Fruit fly (Drosophila melanogaster): ENCODE data around the gene sti.

The sti gene

dm6 chr3L:12526433-12527113 lies 12.0 kb upstream of the sti start, which contains the start of gene eIF2beta:
eIF2beta (minus strand) TSS chr3L:12526731.
- TF ChIP-seq kay (GFP tag; ENCODE audit: borderline replicate concordance) = no peak
- peak; percentile 28 for TF ChIP-seq CG11617 (GFP tag; optimal IDR thresholded peaks at IDR 0.05)
- no peak for TF ChIP-seq CG33017 (tag; optimal IDR thresholded peaks at IDR 0.05)
- TF ChIP-seq tj (GFP tag; optimal IDR thresholded peaks at IDR 0.05) = peak; percentile 44
- peak; percentile 15 for TF ChIP-seq pad (GFP tag; optimal IDR thresholded peaks at IDR 0.05)
- TF ChIP-seq Crg-1 (GFP tag; optimal IDR thresholded peaks at IDR 0.05) = no peak
- peak; percentile 2 for TF ChIP-seq CG1620 (GFP tag; optimal IDR thresholded peaks at IDR 0.05)
- TF ChIP-seq cic (GFP tag; optimal IDR thresholded peaks at IDR 0.05) = peak; percentile 8
- TF ChIP-seq toe (GFP tag; optimal IDR thresholded peaks at IDR 0.05) = no peak
- TF ChIP-seq bab1 (GFP tag; optimal IDR thresholded peaks at IDR 0.05) = peak; percentile 55
- peak; percentile 20 for TF ChIP-seq CG14711 (tag; optimal IDR thresholded peaks at IDR 0.05)
- no peak for TF ChIP-seq cnc (optimal IDR thresholded peaks at IDR 0.05)
- TF ChIP-seq Mnt (GFP tag; optimal IDR thresholded peaks at IDR 0.05) = peak; percentile 98

DNA sequence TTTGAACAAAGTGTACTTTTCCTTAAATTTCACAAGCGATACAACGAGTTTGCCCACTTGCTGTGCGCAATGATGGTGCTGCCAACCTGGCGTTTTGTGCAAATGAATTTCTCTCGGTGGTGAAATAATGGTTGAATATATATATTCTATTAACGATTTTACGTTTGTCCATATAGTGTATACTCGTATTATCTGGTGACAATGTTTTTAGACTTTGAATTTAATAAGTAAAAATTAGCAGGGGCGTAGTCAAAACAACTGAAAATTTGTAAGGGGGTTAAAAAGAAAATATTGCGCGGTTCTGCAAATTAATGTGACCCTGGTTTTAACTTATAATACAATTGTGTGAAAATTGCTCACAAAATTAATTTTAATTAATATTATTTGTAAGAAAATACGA lies 9.3 kb upstream of the sti start, which contains the start of the genes ver and Gcn5:
Gene ver, plus strand, starts transcription at position 47 of the 400 bp plus-strand sequence.
Gene Gcn5, minus strand, starts transcription at position 74 of the 400 bp plus-strand sequence.
- peak; percentile 97 for TF ChIP-seq CG1620 (GFP tag; optimal IDR thresholded peaks at IDR 0.05)
- TF ChIP-seq toe (GFP tag; optimal IDR thresholded peaks at IDR 0.05) = peak; percentile 97
- TF ChIP-seq CG14711 (tag; optimal IDR thresholded peaks at IDR 0.05) = peak; percentile 97
- TF ChIP-seq CG7101 (tag; optimal IDR thresholded peaks at IDR 0.05) = peak; percentile 99
- TF ChIP-seq pad (GFP tag; optimal IDR thresholded peaks at IDR 0.05) = peak; percentile 93
- peak; percentile 98 for TF ChIP-seq CG33017 (tag; optimal IDR thresholded peaks at IDR 0.05)
- TF ChIP-seq Clk (GFP tag; optimal IDR thresholded peaks at IDR 0.05) = peak; percentile 97
- no peak for TF ChIP-seq cnc (optimal IDR thresholded peaks at IDR 0.05)
- peak; percentile 94 for TF ChIP-seq tj (GFP tag; optimal IDR thresholded peaks at IDR 0.05)
- TF ChIP-seq CG12768 (GFP tag; optimal IDR thresholded peaks at IDR 0.05) = peak; percentile 99
- TF ChIP-seq cic (GFP tag; optimal IDR thresholded peaks at IDR 0.05) = peak; percentile 90
- peak; percentile 94 for TF ChIP-seq ovo (GFP tag; optimal IDR thresholded peaks at IDR 0.05)
- TF ChIP-seq CG7045 (GFP tag; optimal IDR thresholded peaks at IDR 0.05) = peak; percentile 99
- peak; percentile 96 for TF ChIP-seq bab1 (GFP tag; optimal IDR thresholded peaks at IDR 0.05)
- TF ChIP-seq Crg-1 (GFP tag; optimal IDR thresholded peaks at IDR 0.05) = peak; percentile 97
- TF ChIP-seq Mnt (GFP tag; optimal IDR thresholded peaks at IDR 0.05) = peak; percentile 94
- peak; percentile 99 for TF ChIP-seq CG11617 (GFP tag; optimal IDR thresholded peaks at IDR 0.05)
- peak; percentile 97 for TF ChIP-seq CG5204 (GFP tag; optimal IDR thresholded peaks at IDR 0.05)
- TF ChIP-seq Hr96 (GFP tag; optimal IDR thresholded peaks at IDR 0.05) = peak; percentile 94
- TF ChIP-seq kay (GFP tag; ENCODE audit: borderline replicate concordance) = no peak

- peak; percentile 83 for TF ChIP-seq cic (GFP tag; optimal IDR thresholded peaks at IDR 0.05)
- TF ChIP-seq Mnt (GFP tag; optimal IDR thresholded peaks at IDR 0.05) = peak; percentile 73
- no peak for TF ChIP-seq CG14711 (tag; optimal IDR thresholded peaks at IDR 0.05)
These were observed 4.7 kb upstream of the sti start for dm6 chr3L:12519315-12519714.

dm6 chr3L:12517443-12518209 lies 3.0 kb upstream of the sti start:
- TF ChIP-seq CG14711 (tag; optimal IDR thresholded peaks at IDR 0.05) (no peak), pad (GFP tag; optimal IDR thresholded peaks at IDR 0.05) (peak; percentile 2), tj (GFP tag; optimal IDR thresholded peaks at IDR 0.05) (no peak), Crg-1 (GFP tag; optimal IDR thresholded peaks at IDR 0.05) (no peak), CG33017 (tag; optimal IDR thresholded peaks at IDR 0.05) (no peak), CG1620 (GFP tag; optimal IDR thresholded peaks at IDR 0.05) (no peak), Hr96 (GFP tag; optimal IDR thresholded peaks at IDR 0.05) (no peak), CG5204 (GFP tag; optimal IDR thresholded peaks at IDR 0.05) (no peak), CG7045 (GFP tag; optimal IDR thresholded peaks at IDR 0.05) (no peak), cic (GFP tag; optimal IDR thresholded peaks at IDR 0.05) (no peak), cnc (optimal IDR thresholded peaks at IDR 0.05) (no peak), Clk (GFP tag; optimal IDR thresholded peaks at IDR 0.05) (peak; percentile 18), CG12768 (GFP tag; optimal IDR thresholded peaks at IDR 0.05) (peak; percentile 57), kay (GFP tag; ENCODE audit: borderline replicate concordance) (no peak)

dm6 chr3L:12515691-12516455 lies 1.3 kb upstream of the sti start:
- TF ChIP-seq cic (GFP tag; optimal IDR thresholded peaks at IDR 0.05) (peak; percentile 34), CG5204 (GFP tag; optimal IDR thresholded peaks at IDR 0.05) (no peak), bab1 (GFP tag; optimal IDR thresholded peaks at IDR 0.05) (peak; percentile 10), Mnt (GFP tag; optimal IDR thresholded peaks at IDR 0.05) (peak; percentile 37), CG7045 (GFP tag; optimal IDR thresholded peaks at IDR 0.05) (peak; percentile 12), CG33017 (tag; optimal IDR thresholded peaks at IDR 0.05) (no peak), tj (GFP tag; optimal IDR thresholded peaks at IDR 0.05) (no peak), CG7101 (tag; optimal IDR thresholded peaks at IDR 0.05) (no peak), Hr96 (GFP tag; optimal IDR thresholded peaks at IDR 0.05) (no peak), pad (GFP tag; optimal IDR thresholded peaks at IDR 0.05) (peak; percentile 81), CG1620 (GFP tag; optimal IDR thresholded peaks at IDR 0.05) (no peak), ovo (GFP tag; optimal IDR thresholded peaks at IDR 0.05) (peak; percentile 99), Crg-1 (GFP tag; optimal IDR thresholded peaks at IDR 0.05) (no peak), Clk (GFP tag; optimal IDR thresholded peaks at IDR 0.05) (no peak), kay (GFP tag; ENCODE audit: borderline replicate concordance) (no peak), CG12768 (GFP tag; optimal IDR thresholded peaks at IDR 0.05) (no peak), cnc (optimal IDR thresholded peaks at IDR 0.05) (peak; percentile 72 to 77)

All from whole organism, adult.